Fruit fly (Drosophila melanogaster): ENCODE measurements around the gene CG46383.

Gene CG46383

DNA sequence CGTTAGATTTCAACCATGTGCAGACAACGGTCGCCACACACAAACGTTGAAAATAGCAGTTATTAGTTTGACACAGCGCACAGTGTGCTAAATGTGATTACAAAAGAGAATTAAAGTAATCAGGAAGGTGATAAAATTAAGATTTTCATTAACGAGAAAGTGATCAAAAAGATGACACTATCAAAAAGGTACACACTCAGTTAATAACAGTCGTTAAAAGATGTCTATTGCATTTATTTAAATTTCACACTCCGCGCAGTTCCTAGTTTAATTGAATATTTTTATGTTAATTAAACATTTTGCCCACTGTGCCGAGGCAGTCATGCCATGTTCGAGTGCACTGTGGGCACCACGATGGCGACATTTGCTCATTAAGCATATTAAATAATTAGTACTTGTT, 23.6 kb downstream of the CG46383 start (continued):
- TF ChIP-seq org-1 (GFP tag; optimal IDR thresholded peaks at IDR 0.05) (peak; percentile 30), CG2712 (tag; optimal IDR thresholded peaks at IDR 0.05) (peak; percentile 34), chif (GFP tag; optimal IDR thresholded peaks at IDR 0.05) (no peak), slp2 (GFP tag; optimal IDR thresholded peaks at IDR 0.05) (no peak), hkb (optimal IDR thresholded peaks at IDR 0.05) (no peak), hkb (GFP tag; IDR thresholded peaks at IDR 0.05) (0 out of 2 replicates have a peak, but pooled peaks have one; percentile 30), CG6254 (GFP tag; optimal IDR thresholded peaks at IDR 0.05) (no peak), Elba2 (GFP tag; optimal IDR thresholded peaks at IDR 0.05) (no peak), CG7987 (GFP tag; optimal IDR thresholded peaks at IDR 0.05) (no peak), CG3847 (GFP tag; IDR thresholded peaks at IDR 0.05) (0 out of 2 replicates have a peak, but pooled peaks have one; percentile 28), gem (tag; optimal IDR thresholded peaks at IDR 0.05) (peak; percentile 72), Drgx (GFP tag; IDR thresholded peaks at IDR 0.05) (peak; percentile 74), CG2202 (tag; optimal IDR thresholded peaks at IDR 0.05) (no peak), Max (GFP tag; optimal IDR thresholded peaks at IDR 0.05) (no peak), run (tag; optimal IDR thresholded peaks at IDR 0.05) (peak; percentile 3), dpn (GFP tag; optimal IDR thresholded peaks at IDR 0.05) (peak in 1 of 2 experiments; percentile 37), CG2889 (GFP tag; IDR thresholded peaks at IDR 0.05) (no peak), CG8765 (GFP tag; IDR thresholded peaks at IDR 0.05) (no peak), wor (GFP tag; IDR thresholded peaks at IDR 0.05) (0 out of 2 replicates have a peak, but pooled peaks have one; percentile 19), az2 (GFP tag; optimal IDR thresholded peaks at IDR 0.05) (peak; percentile 25), Tbp (GFP tag; optimal IDR thresholded peaks at IDR 0.05) (no peak), CG12391 (tag; optimal IDR thresholded peaks at IDR 0.05) (peak; percentile 38), bsh (GFP tag; optimal IDR thresholded peaks at IDR 0.05) (peak; percentile 7 to 28), CG3726 (GFP tag; IDR thresholded peaks at IDR 0.05) (no peak), CG11085 (GFP tag; IDR thresholded peaks at IDR 0.05) (no peak), psq (GFP tag; optimal IDR thresholded peaks at IDR 0.05) (no peak), nau (GFP tag; optimal IDR thresholded peaks at IDR 0.05) (no peak), z (GFP tag; IDR thresholded peaks at IDR 0.05) (no peak), CG13424 (tag; optimal IDR thresholded peaks at IDR 0.05) (peak; percentile 44), ase (GFP tag; IDR thresholded peaks at IDR 0.05) (0 out of 3 replicates have a peak, but pooled peaks have one; percentile 29), CG17361 (GFP tag; IDR thresholded peaks at IDR 0.05) (peak; percentile 41; the same call in 1 of the 3 replicates), Blimp-1 (GFP tag; optimal IDR thresholded peaks at IDR 0.05) (peak; percentile 43), CG18262 (tag; optimal IDR thresholded peaks at IDR 0.05) (peak; percentile 40), Taf1 (GFP tag; IDR thresholded peaks at IDR 0.05) (no peak), lmd (GFP tag; IDR thresholded peaks at IDR 0.05) (peak; percentile 42; the same call in 1 of the 2 replicates), dm (GFP tag; optimal IDR thresholded peaks at IDR 0.05) (no peak), trem (tag; optimal IDR thresholded peaks at IDR 0.05) (no peak), Myb (GFP tag; optimal IDR thresholded peaks at IDR 0.05) (no peak), CG10979 (tag; optimal IDR thresholded peaks at IDR 0.05) (peak; percentile 10), dimm (GFP tag; IDR thresholded peaks at IDR 0.05) (no peak), CG17359 (tag; optimal IDR thresholded peaks at IDR 0.05) (peak; percentile 5), Ssrp (tag; optimal IDR thresholded peaks at IDR 0.05) (peak; percentile 17), HLH3B (GFP tag; IDR thresholded peaks at IDR 0.05) (peak; percentile 51), Nf-YB (GFP tag; optimal IDR thresholded peaks at IDR 0.05) (no peak), CG4617 (GFP tag; optimal IDR thresholded peaks at IDR 0.05; ENCODE audit: borderline replicate concordance) (no peak), CG2120 (GFP tag; optimal IDR thresholded peaks at IDR 0.05) (peak; percentile 6), CG11723 (GFP tag; optimal IDR thresholded peaks at IDR 0.05) (no peak), zen (tag; optimal IDR thresholded peaks at IDR 0.05) (peak; percentile 29), Pdp1 (GFP tag; optimal IDR thresholded peaks at IDR 0.05) (peak in 1 of 2 experiments; percentile 0), Aef1 (GFP tag; IDR thresholded peaks at IDR 0.05) (peak; percentile 50; the same call in 2 of the 3 replicates), CG10959 (GFP tag; IDR thresholded peaks at IDR 0.05) (no peak)

Measured in whole organism, embryonic.